Worm (Caenorhabditis elegans): Measurements from ENCODE around the gene lys-8.
"Not testable (repeated sequence)": the region's sequence is repeated elsewhere in the genome, so short reads cannot be mapped to it uniquely, and the experiment has no call there.

lys-8 gene

DNA sequence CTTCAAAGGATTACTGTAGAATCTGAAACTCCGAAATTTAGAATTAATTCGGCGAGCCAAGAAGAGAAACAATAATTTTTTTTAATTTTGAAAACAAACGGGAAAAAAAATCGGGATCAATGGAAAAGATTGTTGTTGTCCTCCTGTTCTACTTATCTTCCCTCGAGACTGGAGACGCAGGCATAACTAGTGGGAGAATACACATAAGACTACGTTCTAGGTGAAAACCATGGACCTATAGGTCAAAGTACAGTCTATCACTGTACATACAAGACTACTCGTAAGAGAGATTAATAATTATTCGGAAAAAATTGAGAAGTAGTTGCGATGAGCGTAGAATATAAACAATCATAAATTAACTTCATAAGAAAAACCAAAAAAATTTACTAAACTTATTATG lies 33.3 kb downstream of the lys-8 start, which contains the start of gene dhs-6:
TSS of gene dhs-6 (minus strand) at position 22 of the 400 bp plus-strand sequence.
- no peak for TF ChIP-seq ama-1 (optimal IDR thresholded peaks at IDR 0.05)
- peak; percentile 9 for TF ChIP-seq nfya-1 (tag; optimal IDR thresholded peaks at IDR 0.05; ENCODE audit: insufficient read depth)
- TF ChIP-seq elt-2 (tag; optimal IDR thresholded peaks at IDR 0.05): peak; percentile 71
- peak; percentile 15 for TF ChIP-seq nhr-43 (tag; optimal IDR thresholded peaks at IDR 0.05; ENCODE audit: poor library complexity, severe bottlenecking)
- TF ChIP-seq nhr-23 (tag; optimal IDR thresholded peaks at IDR 0.05): peak; percentile 48
- no peak for TF ChIP-seq R02D3.7 (tag; optimal IDR thresholded peaks at IDR 0.05)
- no peak for TF ChIP-seq skn-1 (tag; optimal IDR thresholded peaks at IDR 0.05)
- peak; percentile 8 for TF ChIP-seq ceh-28 (tag; optimal IDR thresholded peaks at IDR 0.05)

DNA sequence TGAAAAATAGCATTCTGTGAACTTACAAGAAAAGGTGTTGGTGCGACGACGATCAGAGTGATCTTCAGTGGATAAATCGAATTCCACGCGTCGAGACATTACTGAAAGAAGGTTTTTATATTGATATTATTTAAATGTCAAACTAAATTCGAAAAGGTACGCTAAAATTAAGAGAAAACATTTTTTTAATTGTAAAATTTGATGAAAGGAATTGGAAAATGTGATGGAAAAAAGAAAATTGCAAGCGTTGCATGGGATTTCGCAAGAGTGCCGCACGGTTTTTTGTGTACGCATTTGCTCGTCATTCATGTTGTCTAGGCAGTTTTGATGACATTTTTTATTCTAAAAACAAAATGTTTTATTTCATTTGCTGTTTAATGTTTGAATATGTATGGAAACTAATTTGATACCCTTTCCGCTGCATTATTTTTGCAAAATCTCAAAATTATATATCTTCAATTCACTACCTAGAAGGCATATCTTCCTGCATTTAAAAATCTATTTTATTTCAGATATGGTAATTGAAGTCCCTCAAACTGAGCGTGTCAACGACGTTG lies 36.5 kb downstream of the lys-8 start, which contains the start of the genes eif-3.L and npl-4.2:
TSS of gene eif-3.L (minus strand) at position 101 of the 557 bp plus-strand sequence.
TSS of gene npl-4.2 (plus strand) at position 507 of the 557 bp plus-strand sequence.
- not testable (repeated sequence) for TF ChIP-seq zag-1, ceh-82, tbx-2 (tag; optimal IDR thresholded peaks at IDR 0.05)

DNA sequence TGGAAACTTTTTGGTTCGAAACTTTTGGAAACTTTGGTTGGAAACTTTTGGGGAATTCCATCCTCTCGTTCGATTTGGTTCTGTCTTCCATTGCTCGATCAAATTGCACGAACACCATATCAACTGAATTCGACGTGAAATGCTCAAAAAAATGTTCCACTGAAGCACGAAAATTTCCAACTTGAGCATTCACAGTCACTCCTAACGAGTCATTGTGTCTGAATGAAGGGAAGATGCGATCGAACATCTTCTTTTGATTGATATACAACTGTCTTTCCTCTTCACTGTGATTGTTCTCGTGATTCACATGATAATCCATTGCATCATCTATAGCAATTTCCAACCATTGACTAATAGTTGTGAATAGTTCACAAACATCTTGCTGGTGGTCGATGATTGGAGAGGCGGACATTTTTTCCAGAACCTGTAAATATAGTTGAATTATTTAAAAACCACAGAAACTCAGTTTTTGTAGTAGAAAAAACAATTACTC lies 42.4 kb downstream of the lys-8 start, which contains the start of gene F59E12.15:
TSS of gene F59E12.15 (minus strand) at position 51 of the 493 bp plus-strand sequence.
- TF ChIP-seq lin-39 (tag; optimal IDR thresholded peaks at IDR 0.05) (no peak), ceh-9 (tag; optimal IDR thresholded peaks at IDR 0.05) (no peak), nhr-67 (tag; optimal IDR thresholded peaks at IDR 0.05) (no peak), eor-1 (tag; optimal IDR thresholded peaks at IDR 0.05) (no peak), skn-1 (tag; optimal IDR thresholded peaks at IDR 0.05) (no peak), ztf-4 (tag; optimal IDR thresholded peaks at IDR 0.05) (no peak), nhr-28 (tag; optimal IDR thresholded peaks at IDR 0.05) (no peak), nhr-43 (tag; optimal IDR thresholded peaks at IDR 0.05; ENCODE audit: poor library complexity, severe bottlenecking) (no peak), nhr-76 (tag; optimal IDR thresholded peaks at IDR 0.05) (no peak), nfya-1 (tag; optimal IDR thresholded peaks at IDR 0.05; ENCODE audit: insufficient read depth) (no peak), lin-15B (tag; optimal IDR thresholded peaks at IDR 0.05) (no peak), mdl-1 (tag; optimal IDR thresholded peaks at IDR 0.05) (no peak), fkh-2 (tag; optimal IDR thresholded peaks at IDR 0.05) (no peak), ceh-28 (tag; optimal IDR thresholded peaks at IDR 0.05) (no peak), tbx-2 (tag; optimal IDR thresholded peaks at IDR 0.05) (no peak), snpc-4 (tag; optimal IDR thresholded peaks at IDR 0.05) (no peak), unc-39 (tag; optimal IDR thresholded peaks at IDR 0.05) (no peak)

DNA sequence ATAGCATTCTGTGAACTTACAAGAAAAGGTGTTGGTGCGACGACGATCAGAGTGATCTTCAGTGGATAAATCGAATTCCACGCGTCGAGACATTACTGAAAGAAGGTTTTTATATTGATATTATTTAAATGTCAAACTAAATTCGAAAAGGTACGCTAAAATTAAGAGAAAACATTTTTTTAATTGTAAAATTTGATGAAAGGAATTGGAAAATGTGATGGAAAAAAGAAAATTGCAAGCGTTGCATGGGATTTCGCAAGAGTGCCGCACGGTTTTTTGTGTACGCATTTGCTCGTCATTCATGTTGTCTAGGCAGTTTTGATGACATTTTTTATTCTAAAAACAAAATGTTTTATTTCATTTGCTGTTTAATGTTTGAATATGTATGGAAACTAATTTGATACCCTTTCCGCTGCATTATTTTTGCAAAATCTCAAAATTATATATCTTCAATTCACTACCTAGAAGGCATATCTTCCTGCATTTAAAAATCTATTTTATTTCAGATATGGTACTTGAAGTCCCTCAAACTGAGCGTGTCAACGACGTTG lies 44.9 kb downstream of the lys-8 start, which contains the start of the genes F59E12.6 and npl-4.1:
TSS of gene F59E12.6 (minus strand) at position 101 of the 551 bp plus-strand sequence.
TSS of gene npl-4.1 (plus strand) at position 501 of the 551 bp plus-strand sequence.
- TF ChIP-seq pha-4 (tag; optimal IDR thresholded peaks at IDR 0.05); nhr-25 (tag; optimal IDR thresholded peaks at IDR 0.05); fkh-10 (GFP tag; optimal IDR thresholded peaks at IDR 0.05): not testable (repeated sequence)

DNA sequence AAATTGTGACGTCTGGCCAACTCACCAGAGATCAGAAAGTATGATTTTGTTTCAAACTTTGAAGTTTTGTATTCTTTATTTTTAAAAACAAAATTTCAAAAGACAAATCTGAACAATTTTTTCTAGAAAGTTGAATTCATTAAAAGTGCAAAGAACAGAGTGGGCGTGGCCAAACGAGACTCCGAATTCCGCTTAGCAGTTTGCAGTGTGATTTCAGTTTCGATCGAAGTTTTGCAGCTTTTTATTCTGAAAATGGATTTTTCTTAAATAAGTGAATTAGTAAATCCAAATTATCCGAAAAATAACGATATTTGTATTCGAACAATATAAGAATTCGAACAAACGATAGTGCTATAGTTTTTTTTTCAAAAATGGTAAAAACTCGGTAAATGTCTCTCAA lies 47.5 kb downstream of the lys-8 start:
- TF ChIP-seq ceh-82 (tag; optimal IDR thresholded peaks at IDR 0.05): no peak
- no peak for TF ChIP-seq snpc-4 (tag; optimal IDR thresholded peaks at IDR 0.05)
- TF ChIP-seq nfya-1 (tag; optimal IDR thresholded peaks at IDR 0.05; ENCODE audit: insufficient read depth): peak; percentile 25

DNA sequence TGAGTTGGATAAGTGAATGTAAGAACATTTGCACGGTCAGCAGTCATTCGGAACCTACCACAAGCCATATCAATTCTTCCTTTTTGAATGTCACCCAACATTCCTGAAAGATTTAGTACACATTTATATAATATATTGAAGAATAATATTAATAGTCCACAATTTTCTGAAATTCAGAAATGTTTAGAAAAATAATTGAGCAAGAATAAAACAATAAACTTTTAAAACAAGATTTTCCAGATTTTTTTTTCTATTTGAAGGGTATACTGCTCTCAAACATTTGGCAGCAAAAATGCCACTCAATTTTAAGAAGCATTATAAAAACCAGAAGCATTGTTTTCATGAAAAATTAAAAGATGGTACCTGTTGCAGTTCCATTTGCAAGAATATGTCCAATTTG lies 50.8 kb downstream of the lys-8 start, which contains the start of gene F59E12.8:
TSS of gene F59E12.8 (minus strand) at position 101 of the 400 bp plus-strand sequence.
- TF ChIP-seq ama-1 (optimal IDR thresholded peaks at IDR 0.05): no peak
- TF ChIP-seq skn-1 (tag; optimal IDR thresholded peaks at IDR 0.05): no peak
- no peak for TF ChIP-seq mml-1 (tag; optimal IDR thresholded peaks at IDR 0.05)
- no peak for TF ChIP-seq tbx-2 (tag; optimal IDR thresholded peaks at IDR 0.05)
- TF ChIP-seq lin-39 (tag; optimal IDR thresholded peaks at IDR 0.05): no peak
- TF ChIP-seq lin-15B (tag; optimal IDR thresholded peaks at IDR 0.05): no peak
- TF ChIP-seq elt-2 (tag; optimal IDR thresholded peaks at IDR 0.05): no peak
- no peak for TF ChIP-seq nhr-23 (tag; optimal IDR thresholded peaks at IDR 0.05)
- TF ChIP-seq ZK546.5 (tag; optimal IDR thresholded peaks at IDR 0.05): no peak
- TF ChIP-seq nfya-1 (tag; optimal IDR thresholded peaks at IDR 0.05; ENCODE audit: insufficient read depth): no peak
- TF ChIP-seq snpc-4 (tag; optimal IDR thresholded peaks at IDR 0.05): no peak
- TF ChIP-seq ceh-82 (tag; optimal IDR thresholded peaks at IDR 0.05): no peak
- no peak for TF ChIP-seq nhr-12 (tag; optimal IDR thresholded peaks at IDR 0.05)
- no peak for TF ChIP-seq ceh-9 (tag; optimal IDR thresholded peaks at IDR 0.05)
- no peak for TF ChIP-seq nhr-237 (tag; optimal IDR thresholded peaks at IDR 0.05)
- no peak for TF ChIP-seq fkh-10 (GFP tag; optimal IDR thresholded peaks at IDR 0.05)
- TF ChIP-seq hmg-11 (tag; optimal IDR thresholded peaks at IDR 0.05): no peak
- TF ChIP-seq pqm-1 (tag; optimal IDR thresholded peaks at IDR 0.05): no peak
